Fruit fly (Drosophila melanogaster) whole organism, embryonic: ENCODE data around the gene sra.

ENCODE experiments used
- Ada2b ChIP-seq: fragments of 200-800 bp; sonication (Bioruptor generic); IDR thresholded peaks from 2 replicates; pipeline ENCODE4 v1.3.6; 2022; ENCODE audit warnings: missing biosample characterization, missing genetic modification characterization
- Aef1 ChIP-seq: fragments of 200-800 bp; sonication (Bioruptor generic); IDR thresholded peaks from 3 replicates; pipeline ENCODE4 v1.3.6; 2022; ENCODE audit warnings: missing biosample characterization, missing genetic modification characterization
- Atf6 ChIP-seq: fragments of 200-800 bp; sonication (Bioruptor generic); IDR thresholded peaks from 2 replicates; pipeline ENCODE4 v1.3.6; 2022; ENCODE audit warnings: missing biosample characterization, missing genetic modification characterization
- CG11247 ChIP-seq: fragments of 200-800 bp; sonication (Bioruptor generic); IDR thresholded peaks from 2 replicates; pipeline ENCODE4 v1.3.6; 2022; ENCODE audit warnings: missing biosample characterization, missing genetic modification characterization
- CG18476 ChIP-seq: fragments of 200-800 bp; sonication (Bioruptor generic); optimal IDR thresholded peaks from 2 replicates; lab custom pipeline; 2016; ENCODE audit warnings: missing biosample characterization, mild to moderate bottlenecking, missing genetic modification characterization
- CG2678 ChIP-seq: fragments of 200-800 bp; sonication (Bioruptor generic); optimal IDR thresholded peaks from 3 replicates; lab custom pipeline; 2019; ENCODE audit warnings: missing biosample characterization, mild to moderate bottlenecking, missing genetic modification characterization, moderate library complexity
- CG31224 ChIP-seq: fragments of 200-800 bp; sonication (Bioruptor generic); IDR thresholded peaks from 2 replicates; pipeline ENCODE4 v1.3.6; 2022; ENCODE audit warnings: missing biosample characterization, missing genetic modification characterization
- CG31365 ChIP-seq: fragments of 200-800 bp; sonication (Bioruptor generic); optimal IDR thresholded peaks from 2 replicates; lab custom pipeline; 2018; ENCODE audit warnings: missing biosample characterization, mild to moderate bottlenecking, missing genetic modification characterization
- CG3281 ChIP-seq: fragments of 200-800 bp; sonication (Bioruptor generic); optimal IDR thresholded peaks from 3 replicates; lab custom pipeline; 2017; ENCODE audit warnings: missing biosample characterization, mild to moderate bottlenecking, missing genetic modification characterization
- CG34422 ChIP-seq: fragments of 200-800 bp; sonication (Bioruptor generic); IDR thresholded peaks from 3 replicates; pipeline ENCODE4 v1.3.6; 2022; ENCODE audit warnings: missing biosample characterization, missing genetic modification characterization
- CG4328 ChIP-seq: fragments of 200-800 bp; sonication (Bioruptor generic); optimal IDR thresholded peaks from 3 replicates; lab custom pipeline; 2017; ENCODE audit warnings: missing biosample characterization, missing genetic modification reagents, missing genetic modification characterization
- CG4360 ChIP-seq: fragments of 200-800 bp; sonication (Bioruptor generic); IDR thresholded peaks from 2 replicates; pipeline ENCODE4 v1.3.6; 2022; ENCODE audit warnings: missing biosample characterization, missing genetic modification characterization
- CG4404 ChIP-seq: fragments of 200-800 bp; sonication (Bioruptor generic); IDR thresholded peaks from 2 replicates; pipeline ENCODE4 v1.3.6; 2022; ENCODE audit warnings: missing biosample characterization, missing genetic modification characterization
- CG5180 ChIP-seq: fragments of 200-800 bp; sonication (Bioruptor generic); optimal IDR thresholded peaks from 3 replicates; lab custom pipeline; 2017; ENCODE audit warnings: missing biosample characterization, missing genetic modification characterization, mild to moderate bottlenecking, moderate library complexity, missing genetic modification reagents
- CG6765 ChIP-seq: fragments of 200-800 bp; sonication (Bioruptor generic); optimal IDR thresholded peaks from 3 replicates; lab custom pipeline; 2017; ENCODE audit warnings: missing biosample characterization, mild to moderate bottlenecking, missing genetic modification characterization
- CG7745 ChIP-seq: fragments of 200-800 bp; sonication (Bioruptor generic); optimal IDR thresholded peaks from 2 replicates; lab custom pipeline; 2018; ENCODE audit warnings: missing biosample characterization, mild to moderate bottlenecking, missing genetic modification characterization, moderate library complexity
- CG7963 ChIP-seq: fragments of 200-800 bp; sonication (Bioruptor generic); IDR thresholded peaks from 3 replicates; pipeline ENCODE4 v1.3.6; 2022; ENCODE audit warnings: missing biosample characterization, missing genetic modification characterization; ENCODE audit not compliant: partially characterized antibody
- CG8281 ChIP-seq: fragments of 200-800 bp; sonication (Bioruptor generic); optimal IDR thresholded peaks from 2 replicates; lab custom pipeline; 2018; ENCODE audit warnings: missing biosample characterization, mild to moderate bottlenecking, missing genetic modification characterization, moderate library complexity
- CTCF ChIP-seq: fragments of 200-800 bp; sonication (Bioruptor generic); optimal IDR thresholded peaks from 2 replicates; lab custom pipeline; 2017; ENCODE audit warnings: missing biosample characterization, mild to moderate bottlenecking, missing genetic modification characterization, moderate library complexity
- Chrac-16 ChIP-seq: fragments of 200-800 bp; sonication (Bioruptor generic); optimal IDR thresholded peaks from 3 replicates; lab custom pipeline; 2016; ENCODE audit warnings: missing biosample characterization, missing genetic modification characterization
- Dll ChIP-seq: fragments of 200-800 bp; sonication (Bioruptor generic); IDR thresholded peaks from 4 replicates; pipeline ENCODE4 v1.3.6; 2022; ENCODE audit warnings: missing biosample characterization, missing genetic modification characterization; ENCODE audit not compliant: partially characterized antibody
- Hand ChIP-seq: fragments of 200-800 bp; sonication (Bioruptor generic); optimal IDR thresholded peaks from 2 replicates; lab custom pipeline; 2017; ENCODE audit warnings: mild to moderate bottlenecking, missing biosample characterization, missing genetic modification reagents, missing genetic modification characterization
- Hr78 ChIP-seq, 2 experiments: fragments of 200-800 bp in 1 of 2; fragments of >200 bp in 1 of 2; sonication (Bioruptor generic) in 1 of 2; optimal IDR thresholded peaks; 2 replicates each; lab custom pipeline; 2017 to 2019; ENCODE audit warnings: missing biosample characterization in 2 of 2, missing genetic modification characterization in 2 of 2, mild to moderate bottlenecking in 1 of 2, moderate library complexity in 1 of 2
- Kr ChIP-seq: fragments of 200-800 bp; sonication (Bioruptor generic); optimal IDR thresholded peaks from 2 replicates; lab custom pipeline; 2017; ENCODE audit warnings: missing biosample characterization, mild to moderate bottlenecking, missing genetic modification characterization
- Med ChIP-seq: fragments of 200-800 bp; sonication (Bioruptor generic); peaks from one replicate; lab custom pipeline; 2016; ENCODE audit warnings: missing biosample characterization, missing genetic modification characterization, mild to moderate bottlenecking, inconsistent platforms, moderate library complexity
- Meics ChIP-seq: fragments of 200-800 bp; sonication (Bioruptor generic); optimal IDR thresholded peaks from 2 replicates; lab custom pipeline; 2017; ENCODE audit warnings: missing biosample characterization, mild to moderate bottlenecking, missing genetic modification characterization
- Nf-YB ChIP-seq: fragments of 200-800 bp; sonication (Bioruptor generic); optimal IDR thresholded peaks from 3 replicates; lab custom pipeline; 2019; ENCODE audit warnings: missing biosample characterization, mild to moderate bottlenecking, missing genetic modification characterization, moderate library complexity
- Pdp1 ChIP-seq, 2 experiments: fragments of 200-800 bp; sonication (Bioruptor generic); optimal IDR thresholded peaks; 3 replicates each; lab custom pipeline; 2016; ENCODE audit warnings: missing biosample characterization in 2 of 2, missing genetic modification characterization in 2 of 2, mild to moderate bottlenecking in 1 of 2, moderate library complexity in 1 of 2
- Scr ChIP-seq: fragments of 200-800 bp; sonication (Bioruptor generic); IDR thresholded peaks from 2 replicates; pipeline ENCODE4 v1.3.6; 2022; ENCODE audit warnings: missing biosample characterization, missing genetic modification characterization; ENCODE audit not compliant: partially characterized antibody
- Vsx1 ChIP-seq: fragments of 200-800 bp; sonication (Bioruptor generic); optimal IDR thresholded peaks from 2 replicates; lab custom pipeline; 2017; ENCODE audit warnings: missing biosample characterization, mild to moderate bottlenecking, missing genetic modification characterization, missing genetic modification reagents
- abd-A ChIP-seq: fragments of 200-800 bp; sonication (Bioruptor generic); optimal IDR thresholded peaks from 3 replicates; lab custom pipeline; 2019; ENCODE audit warnings: missing biosample characterization, mild to moderate bottlenecking, missing genetic modification characterization, moderate library complexity
- aop ChIP-seq: fragments of 200-800 bp; sonication (Bioruptor generic); IDR thresholded peaks from 2 replicates; pipeline ENCODE4 v1.3.6; 2022; ENCODE audit warnings: missing biosample characterization, missing genetic modification characterization
- bbx ChIP-seq: fragments of 200-800 bp; sonication (Bioruptor generic); IDR thresholded peaks from 2 replicates; pipeline ENCODE4 v1.3.6; 2022; ENCODE audit warnings: missing biosample characterization, missing genetic modification characterization; ENCODE audit not compliant: partially characterized antibody
- cwo ChIP-seq: fragments of 200-800 bp; sonication (Bioruptor generic); optimal IDR thresholded peaks from 3 replicates; lab custom pipeline; 2017; ENCODE audit warnings: missing biosample characterization, missing genetic modification characterization, mild to moderate bottlenecking, moderate library complexity, missing genetic modification reagents
- ems ChIP-seq: fragments of 200-800 bp; sonication (Bioruptor generic); optimal IDR thresholded peaks from 3 replicates; lab custom pipeline; 2016; ENCODE audit warnings: missing biosample characterization, missing genetic modification characterization
- eve ChIP-seq, 2 experiments: fragments of >200 bp; optimal IDR thresholded peaks; 2 replicates each; lab custom pipeline; 2017; ENCODE audit warnings: missing biosample characterization in 2 of 2, missing genetic modification characterization in 2 of 2
- fd102C ChIP-seq: fragments of 200-800 bp; sonication (Bioruptor generic); optimal IDR thresholded peaks from 2 replicates; lab custom pipeline; 2018; ENCODE audit warnings: missing biosample characterization, mild to moderate bottlenecking, missing genetic modification characterization, moderate library complexity
- gem ChIP-seq: fragments of 200-800 bp; sonication (Bioruptor generic); optimal IDR thresholded peaks from 2 replicates; lab custom pipeline; 2019; ENCODE audit warnings: missing biosample characterization, mild to moderate bottlenecking, missing genetic modification characterization, moderate library complexity
- grn ChIP-seq: fragments of 200-800 bp; sonication (Bioruptor generic); optimal IDR thresholded peaks from 3 replicates; lab custom pipeline; 2017; ENCODE audit warnings: missing biosample characterization, missing genetic modification characterization
- nau ChIP-seq: fragments of 200-800 bp; sonication (Bioruptor generic); optimal IDR thresholded peaks from 3 replicates; lab custom pipeline; 2017; ENCODE audit warnings: missing biosample characterization, mild to moderate bottlenecking, missing genetic modification characterization, missing genetic modification reagents
- rib ChIP-seq: fragments of 200-800 bp; sonication (Bioruptor generic); IDR thresholded peaks from 2 replicates; pipeline ENCODE4 v1.3.6; 2022; ENCODE audit warnings: missing biosample characterization, missing genetic modification characterization
- scrt ChIP-seq: fragments of 200-800 bp; sonication (Bioruptor generic); optimal IDR thresholded peaks from 2 replicates; lab custom pipeline; 2018; ENCODE audit warnings: missing biosample characterization, mild to moderate bottlenecking, missing genetic modification characterization, moderate library complexity
- slp2 ChIP-seq: fragments of 200-800 bp; sonication (Bioruptor generic); optimal IDR thresholded peaks from 2 replicates; lab custom pipeline; 2016; ENCODE audit warnings: missing biosample characterization, missing genetic modification characterization
- sug ChIP-seq: fragments of 200-800 bp; optimal IDR thresholded peaks from 2 replicates; lab custom pipeline; 2019; ENCODE audit warnings: missing biosample characterization, mild to moderate bottlenecking, missing genetic modification characterization, moderate library complexity
- tll ChIP-seq, 2 experiments: fragments of 200-800 bp in 1 of 2; fragments of >200 bp in 1 of 2; sonication (Bioruptor generic) in 1 of 2; optimal IDR thresholded peaks; 2 replicates each; lab custom pipeline; 2017 to 2019; ENCODE audit warnings: missing biosample characterization in 2 of 2, missing genetic modification characterization in 2 of 2, mild to moderate bottlenecking in 1 of 2, moderate library complexity in 1 of 2
- trh ChIP-seq: fragments of 200-800 bp; sonication (Bioruptor generic); optimal IDR thresholded peaks from 2 replicates; lab custom pipeline; 2016; ENCODE audit warnings: missing biosample characterization, missing genetic modification characterization
- vvl ChIP-seq: fragments of 200-800 bp; sonication (Bioruptor generic); IDR thresholded peaks from 2 replicates; pipeline ENCODE4 v1.3.6; 2022; ENCODE audit warnings: missing biosample characterization, missing genetic modification characterization
- zfh2 ChIP-seq: fragments of 200-800 bp; sonication (Bioruptor generic); optimal IDR thresholded peaks from 2 replicates; lab custom pipeline; 2016; ENCODE audit warnings: missing biosample characterization, missing genetic modification characterization

The sra gene

DNA sequence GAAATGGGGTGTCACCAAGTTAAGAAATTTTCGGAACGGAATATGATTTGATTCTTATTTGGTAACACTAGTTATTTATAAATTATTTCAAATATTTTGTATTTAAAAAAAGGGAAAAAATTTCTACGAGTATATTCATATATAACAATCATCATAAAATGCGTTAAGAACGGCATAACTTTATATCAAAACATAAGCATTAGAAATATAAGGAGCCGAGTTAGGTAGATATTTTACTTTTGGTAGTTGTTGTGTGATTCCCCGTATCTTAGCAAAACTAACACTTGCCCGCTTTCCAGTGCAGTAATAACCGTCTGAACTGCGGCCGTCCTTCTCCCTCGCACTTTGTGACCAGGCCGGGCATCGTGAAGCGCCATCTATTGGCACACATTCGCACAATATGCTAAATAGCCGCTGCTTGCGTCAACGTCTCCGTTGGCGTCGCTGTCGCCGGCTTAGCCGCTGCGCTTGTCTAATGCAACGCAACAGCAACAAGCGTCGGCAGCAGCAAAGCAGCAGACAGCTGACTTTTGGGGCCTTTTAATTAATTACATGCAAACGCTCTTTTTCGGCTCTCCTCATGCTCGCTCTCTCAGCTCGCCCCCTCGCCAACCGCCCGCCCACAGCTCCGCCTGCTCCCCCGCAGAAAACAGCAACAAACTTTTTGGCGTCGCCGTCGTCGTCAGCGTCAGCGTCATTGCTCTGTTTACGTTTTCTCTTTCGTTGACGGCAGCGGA is 57.6 kb downstream of the sra start (continued):
- TF ChIP-seq aop (GFP tag; lab: Robert Waterston, UW) (no peak), Pdp1 (GFP tag; optimal IDR thresholded peaks at IDR 0.05; lab: Kevin White, UChicago) (peak in 1 of 2 experiments; percentile 14), Chrac-16 (GFP tag; lab: Kevin White, UChicago) (no peak), Meics (GFP tag; lab: Kevin White, UChicago) (peak; percentile 0), eve (GFP tag; optimal IDR thresholded peaks at IDR 0.05; lab: Kevin White, UChicago) (no peak), CG3281 (GFP tag; lab: Kevin White, UChicago) (no peak), gem (tag; lab: Kevin White, UChicago) (peak; percentile 15), CTCF (GFP tag; lab: Kevin White, UChicago) (peak; percentile 91), Nf-YB (no peak), CG4360 (GFP tag; lab: Robert Waterston, UW) (no peak), rib (GFP tag; lab: Robert Waterston, UW) (0 out of 2 replicates have a peak, but pooled peaks have one; percentile 30), Med (peak; percentile 78), Ada2b (GFP tag; lab: Robert Waterston, UW) (no peak), zfh2 (GFP tag; lab: Kevin White, UChicago) (no peak), slp2 (no peak), Hand (no peak), sug (tag; lab: Kevin White, UChicago) (peak; percentile 33), CG4404 (GFP tag; lab: Robert Waterston, UW) (no peak), Kr (GFP tag; lab: Kevin White, UChicago) (no peak), fd102C (GFP tag; lab: Kevin White, UChicago) (no peak), bbx (GFP tag; lab: Robert Waterston, UW) (0 out of 2 replicates have a peak, but pooled peaks have one; percentile 25), CG31224 (GFP tag; lab: Robert Waterston, UW) (no peak), Hr78 (GFP tag; optimal IDR thresholded peaks at IDR 0.05; lab: Kevin White, UChicago) (no peak), CG34422 (peak; percentile 70; the same call in 1 of the 3 replicates), Scr (GFP tag; lab: Robert Waterston, UW) (no peak), tll (GFP tag; optimal IDR thresholded peaks at IDR 0.05; lab: Kevin White, UChicago) (no peak), CG5180 (GFP tag; lab: Kevin White, UChicago) (peak; percentile 28), abd-A (peak; percentile 63), Atf6 (no peak), cwo (GFP tag; lab: Kevin White, UChicago) (peak; percentile 14), trh (GFP tag; lab: Kevin White, UChicago) (no peak), CG31365 (tag; lab: Kevin White, UChicago) (no peak), Dll (GFP tag; lab: Robert Waterston, UW) (0 out of 4 replicates have a peak, but pooled peaks have one; percentile 10), CG7963 (GFP tag; lab: Robert Waterston, UW) (0 out of 3 replicates have a peak, but pooled peaks have one; percentile 15), vvl (GFP tag; lab: Robert Waterston, UW) (peak; percentile 86), CG2678 (tag; lab: Kevin White, UChicago) (peak; percentile 9), grn (GFP tag; lab: Kevin White, UChicago) (no peak), CG8281 (no peak), CG7745 (tag; lab: Kevin White, UChicago) (no peak), CG4328 (no peak), CG11247 (GFP tag; lab: Robert Waterston, UW) (0 out of 2 replicates have a peak, but pooled peaks have one; percentile 17), ems (no peak), CG18476 (GFP tag; lab: Kevin White, UChicago) (no peak), scrt (peak; percentile 59), Aef1 (GFP tag; lab: Robert Waterston, UW) (peak; percentile 66), Vsx1 (GFP tag; lab: Kevin White, UChicago) (no peak), nau (GFP tag; lab: Kevin White, UChicago) (no peak), CG6765 (GFP tag; lab: Kevin White, UChicago) (no peak)
